Worm (Caenorhabditis elegans) whole organism, young adult: ENCODE results near the gene F56D6.8.

ENCODE experiments used
- B0035.1 ChIP-seq: sonication (generic microtip); optimal IDR thresholded peaks from 2 replicates; lab custom pipeline; 2016; ENCODE audit warnings: missing genetic modification characterization, mild to moderate bottlenecking, missing compliant biosample characterization, missing genotype, missing genetic modification reagents
- C17E4.6 ChIP-seq: fragments of 200-800 bp; sonication (Bioruptor generic); IDR thresholded peaks from 2 replicates; pipeline ENCODE4 v1.3.6; 2022; ENCODE audit warnings: missing genetic modification reagents, missing genetic modification characterization, missing compliant biosample characterization
- D2030.7 ChIP-seq: fragments of 200-800 bp; sonication (Bioruptor generic); IDR thresholded peaks from 2 replicates; pipeline ENCODE4 v1.3.6; 2022; ENCODE audit warnings: missing genetic modification reagents, missing genetic modification characterization, missing compliant biosample characterization
- F37B4.10 ChIP-seq: fragments of 200-800 bp; sonication (Bioruptor generic); IDR thresholded peaks from 2 replicates; pipeline ENCODE4 v1.3.6; 2022; ENCODE audit warnings: missing genetic modification characterization, missing compliant biosample characterization
- F57A8.1 ChIP-seq: fragments of 200-800 bp; sonication (Bioruptor generic); optimal IDR thresholded peaks from 2 replicates; lab custom pipeline; 2018; ENCODE audit warnings: mild to moderate bottlenecking, missing genetic modification characterization, moderate library complexity, missing compliant biosample characterization
- Y53G8AR.9 ChIP-seq: fragments of 200-800 bp; sonication (Bioruptor generic); conservative IDR thresholded peaks from 2 replicates; pipeline ENCODE4 v1.3.6; 2022; ENCODE audit warnings: missing genetic modification reagents, missing genetic modification characterization, missing compliant biosample characterization
- Y56A3A.18 ChIP-seq: fragments of 200-800 bp; sonication (Bioruptor generic); IDR thresholded peaks from 2 replicates; pipeline ENCODE4 v1.3.6; 2022; ENCODE audit warnings: missing genetic modification reagents, missing genetic modification characterization, missing compliant biosample characterization
- attf-3 ChIP-seq: fragments of 200-800 bp; sonication (Bioruptor generic); conservative IDR thresholded peaks from 2 replicates; pipeline ENCODE4 v1.3.6; 2022; ENCODE audit warnings: missing genetic modification reagents, missing genetic modification characterization, missing compliant biosample characterization
- bed-1 ChIP-seq: fragments of 200-800 bp; sonication (Bioruptor generic); IDR thresholded peaks from 2 replicates; pipeline ENCODE4 v1.3.6; 2022; ENCODE audit warnings: missing genetic modification reagents, missing genetic modification characterization, missing compliant biosample characterization
- bed-2 ChIP-seq: fragments of 200-800 bp; sonication (Bioruptor generic); IDR thresholded peaks from 2 replicates; pipeline ENCODE4 v1.3.6; 2022; ENCODE audit warnings: missing genetic modification reagents, missing genetic modification characterization, missing compliant biosample characterization
- ccch-3 ChIP-seq: fragments of 200-800 bp; sonication (Bioruptor generic); optimal IDR thresholded peaks from 2 replicates; lab custom pipeline; 2018; ENCODE audit warnings: mild to moderate bottlenecking, missing genetic modification characterization, missing compliant biosample characterization
- ceh-58 ChIP-seq: fragments of 200-800 bp; sonication (Bioruptor generic); IDR thresholded peaks from 2 replicates; pipeline ENCODE4 v1.3.6; 2022; ENCODE audit warnings: missing genetic modification characterization, missing compliant biosample characterization
- die-1 ChIP-seq: sonication (generic microtip); optimal IDR thresholded peaks from 2 replicates; lab custom pipeline; 2016; ENCODE audit warnings: missing genotype, mild to moderate bottlenecking, missing genetic modification characterization, missing compliant biosample characterization
- egl-44 ChIP-seq: fragments of 200-800 bp; sonication (Bioruptor generic); IDR thresholded peaks from 2 replicates; pipeline ENCODE4 v1.3.6; 2022; ENCODE audit warnings: missing genetic modification reagents, missing genetic modification characterization, missing compliant biosample characterization
- ekl-4 ChIP-seq: fragments of 200-800 bp; sonication (Bioruptor generic); IDR thresholded peaks from 2 replicates; pipeline ENCODE4 v1.3.6; 2022; ENCODE audit warnings: missing genetic modification reagents, missing genetic modification characterization, missing compliant biosample characterization
- hlh-26 ChIP-seq: fragments of 200-800 bp; sonication (Bioruptor generic); conservative IDR thresholded peaks from 2 replicates; pipeline ENCODE4 v1.3.6; 2022; ENCODE audit warnings: missing genetic modification reagents, missing genetic modification characterization, missing compliant biosample characterization
- lag-1 ChIP-seq: fragments of 200-800 bp; sonication (Bioruptor generic); IDR thresholded peaks from 2 replicates; pipeline ENCODE4 v1.3.6; 2022; ENCODE audit warnings: missing genetic modification reagents, missing genetic modification characterization, missing compliant biosample characterization
- lin-40 ChIP-seq: sonication (generic microtip); optimal IDR thresholded peaks from 2 replicates; lab custom pipeline; 2016; ENCODE audit warnings: missing genetic modification characterization, mild to moderate bottlenecking, missing compliant biosample characterization, missing genotype, missing genetic modification reagents
- lin-54 ChIP-seq: fragments of 200-800 bp; sonication (Bioruptor generic); optimal IDR thresholded peaks from 2 replicates; lab custom pipeline; 2018; ENCODE audit warnings: mild to moderate bottlenecking, missing genetic modification characterization, missing compliant biosample characterization
- lsy-27 ChIP-seq: sonication (generic microtip); optimal IDR thresholded peaks from 2 replicates; lab custom pipeline; 2017; ENCODE audit warnings: missing genetic modification characterization, mild to moderate bottlenecking, missing compliant biosample characterization, antibody characterized with exemption, missing genotype, borderline replicate concordance; ENCODE audit not compliant: insufficient read depth
- madf-3 ChIP-seq: fragments of 200-800 bp; sonication (Bioruptor generic); IDR thresholded peaks from 2 replicates; pipeline ENCODE4 v1.3.6; 2022; ENCODE audit warnings: missing genetic modification reagents, missing genetic modification characterization, missing compliant biosample characterization
- madf-6 ChIP-seq: fragments of 200-800 bp; sonication (Bioruptor generic); IDR thresholded peaks from 2 replicates; pipeline ENCODE4 v1.3.6; 2022; ENCODE audit warnings: missing genetic modification reagents, missing genetic modification characterization, missing compliant biosample characterization
- nfya-2 ChIP-seq: fragments of 200-800 bp; sonication (Bioruptor generic); IDR thresholded peaks from 2 replicates; pipeline ENCODE4 v1.3.6; 2022; ENCODE audit warnings: missing genetic modification reagents, missing genetic modification characterization, missing compliant biosample characterization
- nhr-90 ChIP-seq: sonication (generic microtip); optimal IDR thresholded peaks from 2 replicates; lab custom pipeline; 2016; ENCODE audit warnings: missing genotype, mild to moderate bottlenecking, missing genetic modification characterization, missing compliant biosample characterization
- snpc-3.4 ChIP-seq: sonication (generic microtip); optimal IDR thresholded peaks from 2 replicates; lab custom pipeline; 2017; ENCODE audit warnings: missing genetic modification characterization, mild to moderate bottlenecking, missing compliant biosample characterization, antibody characterized with exemption, moderate library complexity, missing genotype, missing genetic modification reagents
- snpc-4 ChIP-seq, 5 experiments: fragments of 150-350 bp in 1 of 5; sonication (generic microtip) in 4 of 5; optimal IDR thresholded peaks; 2 replicates each; lab custom pipeline; 2014 to 2018; ENCODE audit warnings: missing genetic modification characterization in 5 of 5, missing biosample characterization in 3 of 5, antibody characterized with exemption in 2 of 5, mild to moderate bottlenecking in 2 of 5, missing compliant biosample characterization in 2 of 5, missing genotype in 2 of 5, moderate library complexity in 2 of 5, missing genetic modification reagents in 1 of 5
- somi-1 ChIP-seq: fragments of 200-800 bp; sonication (Bioruptor generic); optimal IDR thresholded peaks from 2 replicates; lab custom pipeline; 2018; ENCODE audit warnings: mild to moderate bottlenecking, missing genetic modification characterization, missing compliant biosample characterization
- zfh-2 ChIP-seq: fragments of 200-800 bp; sonication (Bioruptor generic); conservative IDR thresholded peaks from 2 replicates; pipeline ENCODE4 v1.3.6; 2022; ENCODE audit warnings: missing genetic modification reagents, missing genetic modification characterization, missing compliant biosample characterization

Gene F56D6.8

ce11 chrIV:3853557-3853956 is 40.7 kb downstream of the F56D6.8 start:
- no peak for TF ChIP-seq snpc-3.4 (tag; lab: Kevin White, UChicago)
- no peak for TF ChIP-seq lag-1
- no peak for TF ChIP-seq die-1
- no peak for TF ChIP-seq C17E4.6 (GFP tag; lab: Robert Waterston, UW)
- no peak for TF ChIP-seq bed-1
- no peak for TF ChIP-seq attf-3 (GFP tag; lab: Robert Waterston, UW)
- TF ChIP-seq bed-2 (GFP tag; lab: Robert Waterston, UW), result no peak
- no peak for TF ChIP-seq lsy-27 (tag; lab: Kevin White, UChicago)
- TF ChIP-seq ceh-58 (GFP tag; lab: Robert Waterston, UW), result no peak

ce11 chrIV:3848985-3849384 is 45.2 kb downstream of the F56D6.8 start:
- TF ChIP-seq D2030.7 (GFP tag; lab: Robert Waterston, UW) (no peak), lin-54 (GFP tag; lab: Kevin White, UChicago) (no peak), F57A8.1 (GFP tag; lab: Kevin White, UChicago) (no peak), somi-1 (GFP tag; lab: Kevin White, UChicago) (no peak), bed-2 (GFP tag; lab: Robert Waterston, UW) (no peak), B0035.1 (no peak), lin-40 (no peak), egl-44 (GFP tag; lab: Robert Waterston, UW) (no peak), F37B4.10 (GFP tag; lab: Robert Waterston, UW) (no peak)
- TF ChIP-seq, all 124 proteins: peak for 0

- TF ChIP-seq ccch-3 (GFP tag; lab: Kevin White, UChicago), result no peak
- TF ChIP-seq madf-3 (GFP tag; lab: Robert Waterston, UW), result 0 out of 2 replicates have a peak, but pooled peaks have one; percentile 19
- TF ChIP-seq nfya-2 (GFP tag; lab: Robert Waterston, UW), result no peak
- TF ChIP-seq madf-6 (GFP tag; lab: Robert Waterston, UW), result no peak
- TF ChIP-seq zfh-2 (GFP tag; lab: Robert Waterston, UW), result peak; percentile 40; the same call in 1 of the 2 replicates
- TF ChIP-seq Y53G8AR.9 (GFP tag; lab: Robert Waterston, UW), result no peak
- no peak for TF ChIP-seq Y56A3A.18
- no peak for TF ChIP-seq ekl-4
- TF ChIP-seq hlh-26, result no peak
- TF ChIP-seq, all 124 proteins: peak for 2
Observed at ce11 chrIV:3847489-3847888, 46.7 kb downstream of the F56D6.8 start.

- no peak for TF ChIP-seq snpc-4 (GFP tag; optimal IDR thresholded peaks at IDR 0.05; lab: Kevin White, UChicago)
- TF ChIP-seq snpc-4 (tag; optimal IDR thresholded peaks at IDR 0.05; lab: Kevin White, UChicago), result no peak
- TF ChIP-seq nhr-90 (tag; lab: Kevin White, UChicago), result no peak
Observed at ce11 chrIV:3844584-3844983, 49.6 kb downstream of the F56D6.8 start.
